Worm (Caenorhabditis elegans): ENCODE results near the gene C34E10.9.

DNA sequence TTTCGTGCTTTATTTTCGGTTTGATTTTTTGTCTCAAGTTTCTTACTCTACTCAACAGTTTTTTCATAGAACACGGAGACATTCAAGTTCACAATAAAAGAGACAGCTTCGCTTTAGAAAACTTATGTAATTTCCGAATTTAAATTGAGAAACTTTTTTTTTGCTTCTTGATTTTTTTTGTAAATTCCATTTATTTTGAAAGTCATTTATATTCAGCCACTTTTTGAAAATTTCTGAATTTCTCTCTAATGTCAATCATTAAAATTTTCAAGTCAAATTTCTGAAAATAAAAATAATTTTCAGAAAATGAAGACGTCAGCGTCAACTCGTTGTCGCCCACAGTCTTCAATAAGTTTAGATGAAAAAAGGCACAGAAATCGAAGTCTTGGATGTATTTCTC lies 24.7 kb upstream of the C34E10.9 start, which contains the start of gene T15B12.1:
- TF ChIP-seq ceh-6 (GFP tag; optimal IDR thresholded peaks at IDR 0.05), result no peak
- TF ChIP-seq sox-4 (tag; optimal IDR thresholded peaks at IDR 0.05), result no peak
- TF ChIP-seq hlh-13 (GFP tag; optimal IDR thresholded peaks at IDR 0.05), result no peak
- TF ChIP-seq lin-11 (tag; optimal IDR thresholded peaks at IDR 0.05), result no peak
